Worm (Caenorhabditis elegans) whole organism, L3 larva: ENCODE results near the gene frm-8.

ENCODE experiments used
- R02D3.7 ChIP-seq: fragments of 150-350 bp; optimal IDR thresholded peaks from 2 replicates; lab custom pipeline; 2014; ENCODE audit warnings: missing biosample characterization, missing genetic modification characterization
- ama-1 ChIP-seq: fragments of 150-350 bp; optimal IDR thresholded peaks from 2 replicates; lab custom pipeline; 2018
- elt-2 ChIP-seq: sonication (generic microtip); optimal IDR thresholded peaks from 2 replicates; lab custom pipeline; 2016; ENCODE audit warnings: missing genetic modification reagents, mild to moderate bottlenecking, missing genetic modification characterization, missing compliant biosample characterization
- nfya-1 ChIP-seq: sonication (generic microtip); optimal IDR thresholded peaks from 2 replicates; lab custom pipeline; 2017; ENCODE audit warnings: missing genetic modification characterization, mild to moderate bottlenecking, missing compliant biosample characterization, antibody characterized with exemption, moderate library complexity; ENCODE audit not compliant: insufficient read depth
- nhr-237 ChIP-seq: fragments of 150-350 bp; optimal IDR thresholded peaks from 2 replicates; lab custom pipeline; 2014; ENCODE audit warnings: missing biosample characterization, missing genetic modification characterization
- skn-1 ChIP-seq: fragments of 150-350 bp; optimal IDR thresholded peaks from 2 replicates; lab custom pipeline; 2014; ENCODE audit warnings: missing biosample characterization, missing genetic modification characterization

ce11 chrIII:3161600-3161999 is 57.4 kb downstream of the frm-8 start:
- no peak for TF ChIP-seq skn-1 (tag; lab: Kevin White, UChicago)
- TF ChIP-seq R02D3.7 (tag; lab: Kevin White, UChicago), result no peak
- TF ChIP-seq ama-1 (lab: Kevin White, UChicago), result no peak
- TF ChIP-seq nfya-1 (tag; lab: Kevin White, UChicago), result no peak
- TF ChIP-seq nhr-237 (tag; lab: Kevin White, UChicago), result no peak
- no peak for TF ChIP-seq elt-2 (tag; lab: Kevin White, UChicago)
